Worm (Caenorhabditis elegans) whole organism, mixed stage, embryonic: Measurements from ENCODE around the gene D2023.1.

Experiments used
- bed-3 ChIP-seq: fragments of 200-800 bp; sonication (Bioruptor generic); optimal IDR thresholded peaks from 3 replicates; lab custom pipeline; 2018; ENCODE audit warnings: mild to moderate bottlenecking, missing genetic modification characterization, moderate library complexity, missing compliant biosample characterization
- ceh-39 ChIP-seq: fragments of 150-350 bp; optimal IDR thresholded peaks from 2 replicates; lab custom pipeline; 2014; ENCODE audit warnings: missing biosample characterization, missing genetic modification characterization
- ceh-83 ChIP-seq: fragments of 200-800 bp; sonication (Bioruptor generic); optimal IDR thresholded peaks from 2 replicates; lab custom pipeline; 2018; ENCODE audit warnings: mild to moderate bottlenecking, missing genetic modification characterization, missing compliant biosample characterization
- cnd-1 ChIP-seq: fragments of 200-800 bp; sonication (Bioruptor generic); optimal IDR thresholded peaks from 2 replicates; lab custom pipeline; 2018; ENCODE audit warnings: mild to moderate bottlenecking, missing genetic modification characterization, missing compliant biosample characterization
- elt-1 ChIP-seq: sonication (generic microtip); optimal IDR thresholded peaks from 2 replicates; lab custom pipeline; 2017; ENCODE audit warnings: missing genetic modification characterization, mild to moderate bottlenecking, missing compliant biosample characterization, antibody characterized with exemption, moderate library complexity, borderline replicate concordance; ENCODE audit not compliant: insufficient read depth
- elt-3 ChIP-seq: fragments of 150-350 bp; optimal IDR thresholded peaks from 2 replicates; lab custom pipeline; 2014; ENCODE audit warnings: missing biosample characterization, missing genetic modification characterization
- flh-1 ChIP-seq: fragments of 200-800 bp; sonication (Bioruptor generic); optimal IDR thresholded peaks from 2 replicates; lab custom pipeline; 2018; ENCODE audit warnings: mild to moderate bottlenecking, missing genetic modification characterization, moderate library complexity, missing compliant biosample characterization
- ham-2 ChIP-seq: fragments of 200-800 bp; sonication (Bioruptor generic); optimal IDR thresholded peaks from 2 replicates; lab custom pipeline; 2018; ENCODE audit warnings: mild to moderate bottlenecking, missing genetic modification characterization, missing compliant biosample characterization
- hlh-1 ChIP-seq: fragments of 150-350 bp; optimal IDR thresholded peaks from 2 replicates; lab custom pipeline; 2014; ENCODE audit warnings: missing biosample characterization, missing genetic modification reagents, missing genetic modification characterization
- lin-13 ChIP-seq: fragments of 150-350 bp; optimal IDR thresholded peaks from 2 replicates; lab custom pipeline; 2014; ENCODE audit warnings: missing biosample characterization, missing genetic modification characterization
- lin-32 ChIP-seq: fragments of 200-800 bp; sonication (Bioruptor generic); optimal IDR thresholded peaks from 2 replicates; lab custom pipeline; 2018; ENCODE audit warnings: mild to moderate bottlenecking, missing genetic modification characterization, missing compliant biosample characterization
- mep-1 ChIP-seq: fragments of 150-350 bp; optimal IDR thresholded peaks from 2 replicates; lab custom pipeline; 2017; ENCODE audit warnings: missing biosample characterization, missing genetic modification reagents, missing genetic modification characterization, inconsistent platforms
- mls-2 ChIP-seq: sonication (generic microtip); optimal IDR thresholded peaks from 2 replicates; lab custom pipeline; 2016; ENCODE audit warnings: mild to moderate bottlenecking, missing genetic modification characterization, moderate library complexity, missing compliant biosample characterization
- nhr-2 ChIP-seq: fragments of 150-350 bp; optimal IDR thresholded peaks from 2 replicates; lab custom pipeline; 2014; ENCODE audit warnings: missing biosample characterization, missing genetic modification characterization
- nhr-237 ChIP-seq: fragments of 150-350 bp; optimal IDR thresholded peaks from 2 replicates; lab custom pipeline; 2014; ENCODE audit warnings: missing biosample characterization, missing genetic modification characterization
- nhr-28 ChIP-seq: fragments of 150-350 bp; optimal IDR thresholded peaks from 2 replicates; lab custom pipeline; 2014; ENCODE audit warnings: missing biosample characterization, missing genetic modification characterization
- nhr-76 ChIP-seq: sonication (generic microtip); optimal IDR thresholded peaks from 2 replicates; lab custom pipeline; 2017; ENCODE audit warnings: missing biosample characterization, missing genetic modification characterization
- pha-4 ChIP-seq: fragments of 150-350 bp; optimal IDR thresholded peaks from 2 replicates; lab custom pipeline; 2018; ENCODE audit warnings: missing biosample characterization, missing genetic modification reagents, missing genetic modification characterization
- sem-2 ChIP-seq: fragments of 200-800 bp; sonication (Bioruptor generic); optimal IDR thresholded peaks from 2 replicates; lab custom pipeline; 2018; ENCODE audit warnings: mild to moderate bottlenecking, missing genetic modification characterization, missing compliant biosample characterization
- snpc-4 ChIP-seq: fragments of 150-350 bp; optimal IDR thresholded peaks from 2 replicates; lab custom pipeline; 2014; ENCODE audit warnings: missing biosample characterization, missing genetic modification characterization
- tbx-8 ChIP-seq: fragments of 200-800 bp; sonication (Bioruptor generic); optimal IDR thresholded peaks from 2 replicates; lab custom pipeline; 2018; ENCODE audit warnings: mild to moderate bottlenecking, missing genetic modification characterization, moderate library complexity, missing compliant biosample characterization
- unc-62 ChIP-seq: fragments of 150-350 bp; optimal IDR thresholded peaks from 2 replicates; lab custom pipeline; 2014; ENCODE audit warnings: missing biosample characterization, missing genetic modification reagents, missing genetic modification characterization
- zip-8 ChIP-seq: fragments of 150-350 bp; optimal IDR thresholded peaks from 2 replicates; lab custom pipeline; 2014; ENCODE audit warnings: missing biosample characterization, missing genetic modification characterization

D2023.1 gene

DNA sequence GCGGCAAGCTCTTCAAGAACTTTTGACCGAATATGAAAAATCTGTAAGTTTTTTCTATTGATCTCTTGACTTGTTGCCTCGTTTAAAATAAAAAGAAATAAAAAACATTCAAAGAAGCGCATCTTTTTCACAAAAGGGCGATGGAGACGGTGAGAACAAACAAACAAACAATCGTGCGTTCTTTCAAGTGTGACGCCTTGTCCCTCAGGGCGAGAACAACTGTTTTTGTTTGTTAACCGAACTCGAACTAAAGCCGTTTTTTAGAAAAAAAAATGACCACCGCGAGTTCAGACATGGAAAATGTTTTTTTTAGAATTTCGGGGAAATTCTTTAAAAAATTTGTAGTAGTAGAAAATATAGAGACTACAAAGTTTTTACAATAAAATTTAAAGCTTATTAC, 57.6 kb downstream of the D2023.1 start:
- TF ChIP-seq bed-3 (GFP tag; lab: Kevin White, UChicago) (no peak), tbx-8 (no peak), unc-62 (GFP tag; lab: Kevin White, UChicago) (no peak), nhr-237 (no peak), cnd-1 (tag; lab: Kevin White, UChicago) (no peak), nhr-28 (tag; lab: Kevin White, UChicago) (no peak), ham-2 (GFP tag; lab: Kevin White, UChicago) (no peak), elt-3 (tag; lab: Kevin White, UChicago) (no peak), mep-1 (tag; lab: Kevin White, UChicago) (no peak), ceh-39 (tag; lab: Kevin White, UChicago) (no peak)

DNA sequence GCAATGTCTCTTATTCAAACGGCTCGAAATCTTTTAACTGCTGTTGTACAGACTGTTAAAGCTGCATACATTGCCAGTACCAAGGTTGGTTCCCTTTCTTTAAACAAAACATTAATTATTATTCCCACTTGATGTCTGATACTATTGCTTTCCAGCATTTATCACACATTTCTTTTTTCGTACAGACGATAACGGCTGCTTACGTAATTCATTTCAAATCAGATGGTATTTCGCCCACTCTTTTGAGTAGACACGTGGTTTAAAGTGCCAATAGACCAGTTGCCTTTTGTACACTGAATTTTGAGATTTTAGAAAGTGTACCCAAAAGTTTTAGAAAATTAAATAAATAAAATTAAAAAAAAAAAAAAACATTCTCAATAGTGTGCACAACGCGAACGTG, 60.1 kb downstream of the D2023.1 start:
- TF ChIP-seq nhr-2 (tag; lab: Kevin White, UChicago) (no peak), ceh-83 (GFP tag; lab: Kevin White, UChicago) (no peak), pha-4 (no peak), mls-2 (tag; lab: Kevin White, UChicago) (no peak), zip-8 (tag; lab: Kevin White, UChicago) (no peak), flh-1 (GFP tag; lab: Kevin White, UChicago) (no peak), ham-2 (GFP tag; lab: Kevin White, UChicago) (no peak), lin-32 (GFP tag; lab: Kevin White, UChicago) (no peak), tbx-8 (no peak), nhr-76 (no peak), unc-62 (GFP tag; lab: Kevin White, UChicago) (no peak), elt-1 (no peak), hlh-1 (tag; lab: Kevin White, UChicago) (no peak), sem-2 (GFP tag; lab: Kevin White, UChicago) (no peak), mep-1 (tag; lab: Kevin White, UChicago) (no peak), bed-3 (GFP tag; lab: Kevin White, UChicago) (no peak), lin-13 (no peak), snpc-4 (no peak)
